Worm (Caenorhabditis elegans): Measurements from ENCODE around the gene cec-4.

Gene cec-4

ce11 chrIV:7580062-7580614 is 4.6 kb downstream of the cec-4 start, which contains the start of the genes cec-5 and nol-10 (continued):
- TF ChIP-seq madf-8 (GFP tag; conservative IDR thresholded peaks at IDR 0.05) (peak; percentile 41), cebp-2 (GFP tag; IDR thresholded peaks at IDR 0.05) (no peak), cebp-1 (GFP tag; IDR thresholded peaks at IDR 0.05) (no peak), cebp-1 (tag; optimal IDR thresholded peaks at IDR 0.05) (peak; percentile 80), snpc-1.3 (tag; optimal IDR thresholded peaks at IDR 0.05; ENCODE audit: insufficient read depth) (peak; percentile 97), fkh-3 (tag; optimal IDR thresholded peaks at IDR 0.05) (no peak), attf-5 (GFP tag; optimal IDR thresholded peaks at IDR 0.05) (peak; percentile 98), dpl-1 (GFP tag; optimal IDR thresholded peaks at IDR 0.05) (peak; percentile 77), ceh-27 (GFP tag; optimal IDR thresholded peaks at IDR 0.05) (peak; percentile 90), nhr-120 (GFP tag; IDR thresholded peaks at IDR 0.05) (no peak), sdz-38 (tag; optimal IDR thresholded peaks at IDR 0.05) (no peak), aptf-3 (GFP tag; IDR thresholded peaks at IDR 0.05) (no peak), nfya-1 (tag; optimal IDR thresholded peaks at IDR 0.05; ENCODE audit: borderline replicate concordance, insufficient read depth) (no peak), madf-6 (GFP tag; IDR thresholded peaks at IDR 0.05) (peak; percentile 82), tlf-1 (GFP tag; optimal IDR thresholded peaks at IDR 0.05) (peak; percentile 73), B0336.3 (GFP tag; IDR thresholded peaks at IDR 0.05) (peak; percentile 57; the same call in 1 of the 2 replicates), attf-6 (GFP tag; IDR thresholded peaks at IDR 0.05) (no peak), lin-40 (tag; optimal IDR thresholded peaks at IDR 0.05) (peak; percentile 62), ztf-26 (tag; optimal IDR thresholded peaks at IDR 0.05) (no peak), snpc-4 (GFP tag; optimal IDR thresholded peaks at IDR 0.05) (peak; percentile 77), snpc-4 (tag; optimal IDR thresholded peaks at IDR 0.05) (peak; percentile 76 to 89 (median 79)), C17E4.6 (GFP tag; IDR thresholded peaks at IDR 0.05) (peak; percentile 72; the same call in 1 of the 2 replicates), efl-1 (GFP tag; optimal IDR thresholded peaks at IDR 0.05) (peak; percentile 81), akir-1 (GFP tag; optimal IDR thresholded peaks at IDR 0.05) (no peak), Y53G8AR.9 (GFP tag; conservative IDR thresholded peaks at IDR 0.05) (no peak), nhr-90 (tag; optimal IDR thresholded peaks at IDR 0.05) (no peak), T07F8.4 (tag; optimal IDR thresholded peaks at IDR 0.05) (peak; percentile 12), F39B2.1 (GFP tag; IDR thresholded peaks at IDR 0.05) (no peak), unc-130 (GFP tag; optimal IDR thresholded peaks at IDR 0.05) (peak; percentile 65), tbx-9 (tag; optimal IDR thresholded peaks at IDR 0.05; ENCODE audit: borderline replicate concordance) (no peak), let-607 (tag; optimal IDR thresholded peaks at IDR 0.05) (peak in 1 of 2 experiments; percentile 41), ztf-18 (tag; optimal IDR thresholded peaks at IDR 0.05) (peak; percentile 90), pha-4 (tag; optimal IDR thresholded peaks at IDR 0.05) (no peak), bed-1 (GFP tag; IDR thresholded peaks at IDR 0.05) (no peak), ceh-58 (GFP tag; IDR thresholded peaks at IDR 0.05) (no peak), hrde-1 (tag; optimal IDR thresholded peaks at IDR 0.05; ENCODE audit: borderline replicate concordance) (peak; percentile 24), chd-7 (tag; optimal IDR thresholded peaks at IDR 0.05) (no peak), hlh-26 (GFP tag; conservative IDR thresholded peaks at IDR 0.05) (no peak), die-1 (tag; optimal IDR thresholded peaks at IDR 0.05) (no peak), aptf-2 (GFP tag; conservative IDR thresholded peaks at IDR 0.05) (no peak), dpff-1 (tag; optimal IDR thresholded peaks at IDR 0.05) (no peak), ama-1 (optimal IDR thresholded peaks at IDR 0.05) (no peak), ama-1 (GFP tag; optimal IDR thresholded peaks at IDR 0.05) (no peak), F55B11.4 (tag; optimal IDR thresholded peaks at IDR 0.05; ENCODE audit: borderline replicate concordance, insufficient read depth) (no peak), athp-1 (tag; optimal IDR thresholded peaks at IDR 0.05) (peak; percentile 46), lag-1 (GFP tag; IDR thresholded peaks at IDR 0.05) (no peak), ceh-91 (GFP tag; IDR thresholded peaks at IDR 0.05) (peak; percentile 74), F10E7.11 (tag; optimal IDR thresholded peaks at IDR 0.05) (no peak)
